Fruit fly (Drosophila melanogaster): ENCODE data around the gene CG13996.

Gene CG13996

dm6 chr2L:6045972-6046718 lies 25.5 kb downstream of the CG13996 start, which contains the start of gene Pfas (continued):
- no peak for TF ChIP-seq CG4318 (GFP tag; optimal IDR thresholded peaks at IDR 0.05)
- TF ChIP-seq CG1621 (tag; optimal IDR thresholded peaks at IDR 0.05), result peak; percentile 50
- TF ChIP-seq Blimp-1 (GFP tag; optimal IDR thresholded peaks at IDR 0.05), result peak; percentile 32
- no peak for TF ChIP-seq svp (GFP tag)
- TF ChIP-seq CG6792 (GFP tag; optimal IDR thresholded peaks at IDR 0.05), result peak; percentile 60
- no peak for TF ChIP-seq Smox (GFP tag; optimal IDR thresholded peaks at IDR 0.05)
- TF ChIP-seq CG6276 (GFP tag; optimal IDR thresholded peaks at IDR 0.05), result no peak
- TF ChIP-seq CG9139 (GFP tag; optimal IDR thresholded peaks at IDR 0.05), result no peak
- peak; percentile 67 for TF ChIP-seq topi (GFP tag; optimal IDR thresholded peaks at IDR 0.05)
- TF ChIP-seq CG32006 (GFP tag; optimal IDR thresholded peaks at IDR 0.05), result peak; percentile 54
- TF ChIP-seq spab (GFP tag; optimal IDR thresholded peaks at IDR 0.05), result no peak
- TF ChIP-seq CG16779 (tag; optimal IDR thresholded peaks at IDR 0.05), result no peak
- TF ChIP-seq CG6854 (GFP tag; optimal IDR thresholded peaks at IDR 0.05), result peak; percentile 26
- peak; percentile 71 for TF ChIP-seq Sox102F (GFP tag; optimal IDR thresholded peaks at IDR 0.05)
- peak; percentile 76 for TF ChIP-seq esn (GFP tag; optimal IDR thresholded peaks at IDR 0.05)
- peak; percentile 40; the same call in 1 of the 2 replicates for TF ChIP-seq Gug (GFP tag; IDR thresholded peaks at IDR 0.05)
- peak; percentile 1 for TF ChIP-seq CG8632 (GFP tag; optimal IDR thresholded peaks at IDR 0.05)
- TF ChIP-seq CG15336 (GFP tag; IDR thresholded peaks at IDR 0.05), result 0 out of 2 replicates have a peak, but pooled peaks have one; percentile 33
- TF ChIP-seq salr (GFP tag; optimal IDR thresholded peaks at IDR 0.05), result no peak
- no peak for TF ChIP-seq Hr38 (GFP tag; optimal IDR thresholded peaks at IDR 0.05)
- TF ChIP-seq fd59A (GFP tag; optimal IDR thresholded peaks at IDR 0.05), result peak; percentile 42
- no peak for TF ChIP-seq CG10631 (GFP tag; optimal IDR thresholded peaks at IDR 0.05)
- peak; percentile 90 for TF ChIP-seq Eip78C (GFP tag)
- TF ChIP-seq Hr4 (GFP tag; optimal IDR thresholded peaks at IDR 0.05), result no peak
- TF ChIP-seq Hr39 (GFP tag; optimal IDR thresholded peaks at IDR 0.05), result peak; percentile 57
- TF ChIP-seq CG11294 (GFP tag; IDR thresholded peaks at IDR 0.05), result peak; percentile 29; the same call in 1 of the 2 replicates
- TF ChIP-seq CG10669 (GFP tag; optimal IDR thresholded peaks at IDR 0.05), result no peak
- peak; percentile 25 for TF ChIP-seq achi (GFP tag; optimal IDR thresholded peaks at IDR 0.05)
- peak; percentile 52 for TF ChIP-seq cyc (GFP tag; optimal IDR thresholded peaks at IDR 0.05)
- no peak for TF ChIP-seq dac (GFP tag; optimal IDR thresholded peaks at IDR 0.05)
- peak; percentile 25 for TF ChIP-seq CG34406 (GFP tag; optimal IDR thresholded peaks at IDR 0.05)

DNA sequence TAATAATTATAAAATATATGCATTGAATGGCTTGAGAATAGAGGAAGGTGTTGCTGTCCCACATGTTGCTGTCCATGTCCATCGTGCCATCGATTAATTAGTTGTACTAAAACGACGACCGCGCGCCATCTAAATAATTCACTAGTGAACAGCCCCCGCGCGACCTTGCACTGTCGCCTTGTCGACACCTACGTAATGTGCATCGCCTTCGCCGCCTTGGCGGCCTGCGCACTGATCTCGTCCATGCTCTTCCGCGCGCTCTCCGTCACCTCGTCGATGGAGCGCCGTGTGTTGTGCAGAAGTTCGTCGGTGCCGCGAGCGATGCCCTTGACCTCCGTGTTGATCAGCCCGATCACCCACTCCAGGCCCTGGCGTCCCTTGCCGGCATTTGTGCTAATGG lies 26.2 kb downstream of the CG13996 start:
- TF ChIP-seq fd59A (GFP tag; optimal IDR thresholded peaks at IDR 0.05) (no peak), CG11294 (GFP tag; IDR thresholded peaks at IDR 0.05) (no peak), CG11902 (GFP tag; optimal IDR thresholded peaks at IDR 0.05) (no peak), CG6854 (GFP tag; optimal IDR thresholded peaks at IDR 0.05) (no peak), pdm3 (GFP tag; optimal IDR thresholded peaks at IDR 0.05) (no peak), dsx (GFP tag; optimal IDR thresholded peaks at IDR 0.05; ENCODE audit: poor library complexity, severe bottlenecking) (no peak), net (GFP tag; optimal IDR thresholded peaks at IDR 0.05) (no peak), Eip78C (GFP tag) (no peak), Met (GFP tag; optimal IDR thresholded peaks at IDR 0.05) (no peak)

DNA sequence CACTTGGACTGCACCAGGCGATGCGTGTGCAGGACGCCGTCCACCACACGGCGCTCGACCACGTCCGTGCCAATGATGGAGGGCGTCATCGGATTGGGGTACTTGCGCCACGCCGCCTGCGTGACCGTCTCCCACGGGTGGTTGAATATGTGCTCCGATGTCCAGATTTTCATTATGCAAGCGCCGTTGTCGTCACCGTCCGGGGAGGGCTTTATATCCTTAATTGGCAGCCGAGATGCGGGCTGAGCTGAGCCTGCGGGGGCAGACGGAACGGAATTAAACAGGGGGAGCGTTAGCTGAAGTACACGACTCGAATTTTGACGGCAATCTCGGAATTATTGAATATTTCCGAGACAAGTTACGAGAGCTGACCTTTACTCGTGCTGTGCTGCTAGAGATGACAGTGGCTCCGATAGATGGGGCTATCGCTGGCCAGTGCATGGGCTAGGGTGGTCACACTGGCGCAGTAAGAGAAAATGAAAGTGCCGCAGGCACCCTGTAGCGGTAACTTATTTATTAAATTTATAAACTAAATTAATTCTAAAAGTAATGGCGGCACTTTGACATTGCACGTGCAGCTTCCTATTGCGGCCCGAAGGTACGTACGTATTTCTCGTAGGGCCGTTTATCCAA lies 27.0 kb downstream of the CG13996 start, which contains the start of gene IPIP:
IPIP (plus strand) TSS at position 475 of the 633 bp plus-strand sequence.
- TF ChIP-seq Ets96B (tag; optimal IDR thresholded peaks at IDR 0.05) (no peak), Met (GFP tag; optimal IDR thresholded peaks at IDR 0.05) (peak; percentile 7), Hr4 (GFP tag; optimal IDR thresholded peaks at IDR 0.05) (peak; percentile 12), ss (GFP tag; optimal IDR thresholded peaks at IDR 0.05) (peak in 1 of 2 experiments; percentile 15), CG3919 (GFP tag; optimal IDR thresholded peaks at IDR 0.05) (peak; percentile 62), CG3032 (tag; optimal IDR thresholded peaks at IDR 0.05) (peak; percentile 15), CG1621 (tag; optimal IDR thresholded peaks at IDR 0.05) (peak; percentile 22), Sox102F (GFP tag; optimal IDR thresholded peaks at IDR 0.05) (peak; percentile 28), lz (GFP tag; optimal IDR thresholded peaks at IDR 0.05) (peak; percentile 18), CG31627 (GFP tag; optimal IDR thresholded peaks at IDR 0.05) (peak; percentile 32), Hr39 (GFP tag; optimal IDR thresholded peaks at IDR 0.05) (peak; percentile 30), net (GFP tag; optimal IDR thresholded peaks at IDR 0.05) (peak; percentile 46), CG9139 (GFP tag; optimal IDR thresholded peaks at IDR 0.05) (no peak), vri (GFP tag; optimal IDR thresholded peaks at IDR 0.05) (peak; percentile 64), Sox14 (GFP tag; optimal IDR thresholded peaks at IDR 0.05) (peak; percentile 29), CG32006 (GFP tag; optimal IDR thresholded peaks at IDR 0.05) (peak; percentile 19), salr (GFP tag; optimal IDR thresholded peaks at IDR 0.05) (peak in 1 of 2 experiments; percentile 8), Blimp-1 (GFP tag; optimal IDR thresholded peaks at IDR 0.05) (peak; percentile 51), Eip78C (GFP tag) (peak; percentile 43), fd59A (GFP tag; optimal IDR thresholded peaks at IDR 0.05) (no peak), esn (GFP tag; optimal IDR thresholded peaks at IDR 0.05) (peak; percentile 26), CG16779 (tag; optimal IDR thresholded peaks at IDR 0.05) (no peak)
